Worm (Caenorhabditis elegans) whole organism, late embryonic: ENCODE results near the gene T01D1.4.

ENCODE experiments used
- C08G9.2 ChIP-seq: sonication (generic microtip); optimal IDR thresholded peaks from 2 replicates; lab custom pipeline; 2016; ENCODE audit warnings: mild to moderate bottlenecking, missing genetic modification characterization, moderate library complexity, missing compliant biosample characterization
- C38D4.7 ChIP-seq: fragments of 200-800 bp; sonication (Bioruptor generic); optimal IDR thresholded peaks from 2 replicates; lab custom pipeline; 2018; ENCODE audit warnings: mild to moderate bottlenecking, missing genetic modification characterization, moderate library complexity, missing compliant biosample characterization
- K09A11.1 ChIP-seq: sonication (generic microtip); optimal IDR thresholded peaks from 2 replicates; lab custom pipeline; 2017; ENCODE audit warnings: antibody characterized with exemption, mild to moderate bottlenecking, missing genetic modification characterization, missing compliant biosample characterization; ENCODE audit not compliant: insufficient read depth
- Y22D7AL.16 ChIP-seq: sonication (generic microtip); optimal IDR thresholded peaks from 2 replicates; lab custom pipeline; 2016; ENCODE audit warnings: missing genetic modification characterization, missing compliant biosample characterization
- ahr-1 ChIP-seq: sonication (generic microtip); optimal IDR thresholded peaks from 2 replicates; lab custom pipeline; 2016; ENCODE audit warnings: missing genetic modification characterization, missing compliant biosample characterization
- ama-1 ChIP-seq: fragments of 150-350 bp; optimal IDR thresholded peaks from 2 replicates; lab custom pipeline; 2014
- ceh-14 ChIP-seq: sonication (generic microtip); optimal IDR thresholded peaks from 2 replicates; lab custom pipeline; 2016; ENCODE audit warnings: missing genotype, missing genetic modification characterization, missing compliant biosample characterization
- ceh-19 ChIP-seq: fragments of 200-800 bp; sonication (Bioruptor generic); optimal IDR thresholded peaks from 2 replicates; lab custom pipeline; 2018; ENCODE audit warnings: mild to moderate bottlenecking, missing genetic modification characterization, missing compliant biosample characterization
- ceh-2 ChIP-seq: sonication (generic microtip); optimal IDR thresholded peaks from 2 replicates; lab custom pipeline; 2016; ENCODE audit warnings: missing genotype, missing genetic modification characterization, missing compliant biosample characterization
- ceh-22 ChIP-seq: sonication (generic microtip); optimal IDR thresholded peaks from 2 replicates; lab custom pipeline; 2017; ENCODE audit warnings: missing biosample characterization, missing genetic modification characterization
- ceh-24 ChIP-seq: sonication (generic microtip); optimal IDR thresholded peaks from 2 replicates; lab custom pipeline; 2016; ENCODE audit warnings: mild to moderate bottlenecking, missing genetic modification characterization, missing compliant biosample characterization
- ceh-30 ChIP-seq: fragments of 150-350 bp; optimal IDR thresholded peaks from 2 replicates; lab custom pipeline; 2014; ENCODE audit warnings: missing biosample characterization, missing genetic modification characterization
- ceh-45 ChIP-seq: fragments of 200-800 bp; sonication (Bioruptor generic); IDR thresholded peaks from 2 replicates; pipeline ENCODE4 v1.3.6; 2022; ENCODE audit warnings: missing genetic modification reagents, missing genetic modification characterization, missing compliant biosample characterization
- ceh-48 ChIP-seq: sonication (generic microtip); optimal IDR thresholded peaks from 2 replicates; lab custom pipeline; 2016; ENCODE audit warnings: missing genetic modification characterization, inconsistent platforms, missing compliant biosample characterization
- ceh-6 ChIP-seq: fragments of 200-800 bp; sonication (Bioruptor generic); optimal IDR thresholded peaks from 2 replicates; lab custom pipeline; 2018; ENCODE audit warnings: mild to moderate bottlenecking, missing genetic modification characterization, missing compliant biosample characterization
- ceh-9 ChIP-seq: sonication (generic microtip); optimal IDR thresholded peaks from 2 replicates; lab custom pipeline; 2016; ENCODE audit warnings: mild to moderate bottlenecking, missing genetic modification characterization, inconsistent platforms, missing compliant biosample characterization
- che-1 ChIP-seq: sonication (generic microtip); optimal IDR thresholded peaks from 2 replicates; lab custom pipeline; 2016; ENCODE audit warnings: mild to moderate bottlenecking, missing genetic modification characterization, missing compliant biosample characterization
- dve-1 ChIP-seq: sonication (generic microtip); optimal IDR thresholded peaks from 2 replicates; lab custom pipeline; 2017; ENCODE audit warnings: antibody characterized with exemption, mild to moderate bottlenecking, missing genetic modification characterization, missing compliant biosample characterization
- elt-2 ChIP-seq: sonication (generic microtip); optimal IDR thresholded peaks from 2 replicates; lab custom pipeline; 2016; ENCODE audit warnings: missing genetic modification reagents, missing genetic modification characterization, missing compliant biosample characterization
- elt-4 ChIP-seq: sonication (generic microtip); optimal IDR thresholded peaks from 2 replicates; lab custom pipeline; 2016; ENCODE audit warnings: missing genetic modification characterization, missing compliant biosample characterization
- ets-4 ChIP-seq: sonication (generic microtip); optimal IDR thresholded peaks from 2 replicates; lab custom pipeline; 2016; ENCODE audit warnings: missing genetic modification characterization, missing compliant biosample characterization
- eyg-1 ChIP-seq: sonication (generic microtip); optimal IDR thresholded peaks from 2 replicates; lab custom pipeline; 2016; ENCODE audit warnings: missing genotype, missing genetic modification characterization, missing compliant biosample characterization
- fax-1 ChIP-seq: sonication (generic microtip); optimal IDR thresholded peaks from 2 replicates; lab custom pipeline; 2016; ENCODE audit warnings: missing genotype, missing genetic modification characterization, missing compliant biosample characterization
- fkh-10 ChIP-seq: fragments of 150-350 bp; optimal IDR thresholded peaks from 2 replicates; lab custom pipeline; 2014; ENCODE audit warnings: missing biosample characterization, missing genetic modification reagents, missing genetic modification characterization
- gmeb-2 ChIP-seq: sonication (generic microtip); optimal IDR thresholded peaks from 2 replicates; lab custom pipeline; 2016; ENCODE audit warnings: missing genetic modification characterization, inconsistent platforms, missing compliant biosample characterization
- hlh-13 ChIP-seq: fragments of 200-800 bp; sonication (Bioruptor generic); optimal IDR thresholded peaks from 2 replicates; lab custom pipeline; 2018; ENCODE audit warnings: mild to moderate bottlenecking, missing genetic modification characterization, missing compliant biosample characterization
- hlh-30 ChIP-seq: sonication (generic microtip); optimal IDR thresholded peaks from 2 replicates; lab custom pipeline; 2017; ENCODE audit warnings: antibody characterized with exemption, missing genetic modification characterization, missing compliant biosample characterization; ENCODE audit not compliant: insufficient read depth
- hlh-8 ChIP-seq: sonication (generic microtip); optimal IDR thresholded peaks from 2 replicates; lab custom pipeline; 2016; ENCODE audit warnings: missing genotype, missing genetic modification characterization, missing compliant biosample characterization
- lim-6 ChIP-seq: sonication (generic microtip); optimal IDR thresholded peaks from 2 replicates; lab custom pipeline; 2016; ENCODE audit warnings: missing genetic modification characterization, missing compliant biosample characterization
- lin-11 ChIP-seq: fragments of 200-800 bp; sonication (Bioruptor generic); optimal IDR thresholded peaks from 2 replicates; lab custom pipeline; 2018; ENCODE audit warnings: mild to moderate bottlenecking, missing genetic modification characterization, missing compliant biosample characterization
- madf-2 ChIP-seq: sonication (generic microtip); optimal IDR thresholded peaks from 2 replicates; lab custom pipeline; 2017; ENCODE audit warnings: missing genetic modification characterization, missing compliant biosample characterization
- mec-3 ChIP-seq: sonication (generic microtip); optimal IDR thresholded peaks from 2 replicates; lab custom pipeline; 2016; ENCODE audit warnings: borderline replicate concordance, missing genetic modification characterization, missing compliant biosample characterization
- nfya-1 ChIP-seq: sonication (generic microtip); optimal IDR thresholded peaks from 2 replicates; lab custom pipeline; 2017; ENCODE audit warnings: missing genetic modification characterization, mild to moderate bottlenecking, missing compliant biosample characterization, antibody characterized with exemption, moderate library complexity
- nhr-11 ChIP-seq: fragments of 150-350 bp; optimal IDR thresholded peaks from 2 replicates; lab custom pipeline; 2014; ENCODE audit warnings: missing biosample characterization, missing genetic modification characterization
- nhr-232 ChIP-seq: sonication (generic microtip); optimal IDR thresholded peaks from 2 replicates; lab custom pipeline; 2016; ENCODE audit warnings: missing genetic modification characterization, missing compliant biosample characterization
- npax-4 ChIP-seq: sonication (generic microtip); optimal IDR thresholded peaks from 2 replicates; lab custom pipeline; 2016; ENCODE audit warnings: missing genetic modification characterization, missing compliant biosample characterization
- pag-3 ChIP-seq: sonication (generic microtip); optimal IDR thresholded peaks from 2 replicates; lab custom pipeline; 2016; ENCODE audit warnings: missing compliant biosample characterization, missing genetic modification characterization, borderline replicate concordance
- pat-9 ChIP-seq: fragments of 200-800 bp; sonication (Bioruptor generic); optimal IDR thresholded peaks from 2 replicates; lab custom pipeline; 2018; ENCODE audit warnings: mild to moderate bottlenecking, missing genetic modification characterization, moderate library complexity, missing compliant biosample characterization
- pax-1 ChIP-seq: fragments of 150-350 bp; optimal IDR thresholded peaks from 2 replicates; lab custom pipeline; 2014; ENCODE audit warnings: missing biosample characterization, missing genetic modification characterization
- pha-4 ChIP-seq: fragments of 150-350 bp; optimal IDR thresholded peaks from 2 replicates; lab custom pipeline; 2018; ENCODE audit warnings: missing biosample characterization, missing genetic modification reagents, missing genetic modification characterization
- pqm-1 ChIP-seq: sonication (generic microtip); optimal IDR thresholded peaks from 2 replicates; lab custom pipeline; 2016; ENCODE audit warnings: missing genetic modification characterization, missing compliant biosample characterization
- pros-1 ChIP-seq: fragments of 150-350 bp; optimal IDR thresholded peaks from 2 replicates; lab custom pipeline; 2014; ENCODE audit warnings: missing biosample characterization, missing genetic modification reagents, missing genetic modification characterization
- ref-2 ChIP-seq: sonication (generic microtip); optimal IDR thresholded peaks from 2 replicates; lab custom pipeline; 2016; ENCODE audit warnings: missing genetic modification characterization, missing compliant biosample characterization
- rnt-1 ChIP-seq: sonication (generic microtip); optimal IDR thresholded peaks from 2 replicates; lab custom pipeline; 2016; ENCODE audit warnings: missing genetic modification characterization, missing compliant biosample characterization
- sdc-2 ChIP-seq: sonication (generic microtip); optimal IDR thresholded peaks from 2 replicates; lab custom pipeline; 2016; ENCODE audit warnings: missing genotype, missing genetic modification characterization, missing compliant biosample characterization
- sox-2 ChIP-seq: fragments of 200-800 bp; sonication (Bioruptor generic); IDR thresholded peaks from 2 replicates; pipeline ENCODE4 v1.3.6; 2022; ENCODE audit warnings: missing genetic modification reagents, missing genetic modification characterization, missing compliant biosample characterization
- sox-4 ChIP-seq: sonication (generic microtip); optimal IDR thresholded peaks from 2 replicates; lab custom pipeline; 2017; ENCODE audit warnings: mild to moderate bottlenecking, missing genetic modification characterization, inconsistent platforms, missing compliant biosample characterization
- syd-9 ChIP-seq: sonication (generic microtip); optimal IDR thresholded peaks from 2 replicates; lab custom pipeline; 2016; ENCODE audit warnings: mild to moderate bottlenecking, missing genetic modification characterization, moderate library complexity, missing compliant biosample characterization
- tbx-2 ChIP-seq: sonication (generic microtip); optimal IDR thresholded peaks from 2 replicates; lab custom pipeline; 2016; ENCODE audit warnings: missing genetic modification characterization, missing compliant biosample characterization
- tbx-7 ChIP-seq: sonication (generic microtip); optimal IDR thresholded peaks from 2 replicates; lab custom pipeline; 2016; ENCODE audit warnings: missing genotype, missing genetic modification characterization, missing compliant biosample characterization
- ttx-3 ChIP-seq: sonication (generic microtip); optimal IDR thresholded peaks from 2 replicates; lab custom pipeline; 2016; ENCODE audit warnings: missing genetic modification reagents, missing genetic modification characterization, missing compliant biosample characterization
- unc-42 ChIP-seq: sonication (generic microtip); optimal IDR thresholded peaks from 2 replicates; lab custom pipeline; 2016; ENCODE audit warnings: missing genotype, missing genetic modification characterization, missing compliant biosample characterization
- unc-86 ChIP-seq: sonication (generic microtip); optimal IDR thresholded peaks from 2 replicates; lab custom pipeline; 2016; ENCODE audit warnings: missing genetic modification characterization, missing compliant biosample characterization
- zip-5 ChIP-seq: sonication (generic microtip); optimal IDR thresholded peaks from 2 replicates; lab custom pipeline; 2016; ENCODE audit warnings: missing genetic modification characterization, missing compliant biosample characterization
- ztf-16 ChIP-seq: sonication (generic microtip); optimal IDR thresholded peaks from 2 replicates; lab custom pipeline; 2017; ENCODE audit warnings: missing genetic modification characterization, missing compliant biosample characterization

Gene T01D1.4

DNA sequence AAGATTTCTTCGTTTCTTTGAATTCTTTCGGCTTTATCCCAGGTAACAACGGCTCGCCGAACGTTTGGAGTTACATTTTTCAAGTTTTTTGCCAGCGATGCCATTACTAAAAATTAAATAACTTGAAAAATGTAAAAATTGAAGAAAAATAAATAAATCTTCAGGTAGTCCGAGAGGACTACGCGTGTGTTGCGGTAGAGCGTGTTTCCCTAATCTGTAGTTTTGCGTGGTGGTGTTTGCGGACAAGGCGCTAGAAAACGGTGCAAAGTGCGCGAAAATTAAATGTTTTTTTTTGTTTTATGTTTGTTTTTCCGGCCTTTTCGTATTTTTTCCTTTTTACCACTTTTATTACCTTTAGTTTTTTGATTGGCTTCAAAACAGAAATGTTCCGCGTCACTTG is 23.0 kb downstream of the T01D1.4 start, which contains the start of gene mrpl-28:
Gene mrpl-28 (minus strand): TSS at position 106 of the 400 bp plus-strand sequence.
- TF ChIP-seq rnt-1 (tag; lab: Kevin White, UChicago) = no peak
- peak; percentile 43 for TF ChIP-seq pqm-1 (tag; lab: Kevin White, UChicago)
- TF ChIP-seq ahr-1 (tag; lab: Kevin White, UChicago) = no peak
- no peak for TF ChIP-seq ztf-16 (tag; lab: Kevin White, UChicago)
- no peak for TF ChIP-seq ceh-24 (tag; lab: Kevin White, UChicago)
- no peak for TF ChIP-seq sox-4 (tag; lab: Kevin White, UChicago)
- no peak for TF ChIP-seq K09A11.1 (tag; lab: Kevin White, UChicago)
- no peak for TF ChIP-seq mec-3 (tag; lab: Kevin White, UChicago)
- TF ChIP-seq nhr-232 (tag; lab: Kevin White, UChicago) = no peak
- TF ChIP-seq C08G9.2 (tag; lab: Kevin White, UChicago) = peak; percentile 46
- no peak for TF ChIP-seq pros-1 (tag; lab: Kevin White, UChicago)
- no peak for TF ChIP-seq sox-2
- peak; percentile 71 for TF ChIP-seq pax-1 (tag; lab: Kevin White, UChicago)
- TF ChIP-seq hlh-13 (GFP tag; lab: Kevin White, UChicago) = no peak
- TF ChIP-seq ceh-9 = no peak
- TF ChIP-seq tbx-2 (tag; lab: Kevin White, UChicago) = peak; percentile 40
- TF ChIP-seq pag-3 (tag; lab: Kevin White, UChicago) = no peak
- TF ChIP-seq ceh-30 (tag; lab: Kevin White, UChicago) = no peak
- no peak for TF ChIP-seq nhr-11 (tag; lab: Kevin White, UChicago)
- no peak for TF ChIP-seq pat-9 (tag; lab: Kevin White, UChicago)
- TF ChIP-seq ceh-48 (tag; lab: Kevin White, UChicago) = no peak
- no peak for TF ChIP-seq ceh-6 (GFP tag; lab: Kevin White, UChicago)
- peak; percentile 63 for TF ChIP-seq elt-2 (tag; lab: Kevin White, UChicago)
- TF ChIP-seq ref-2 (tag; lab: Kevin White, UChicago) = no peak
- TF ChIP-seq elt-4 (tag; lab: Kevin White, UChicago) = no peak
- TF ChIP-seq ceh-2 (tag; lab: Kevin White, UChicago) = no peak
- TF ChIP-seq gmeb-2 (tag; lab: Kevin White, UChicago) = no peak
- peak; percentile 69 for TF ChIP-seq unc-42 (tag; lab: Kevin White, UChicago)
- TF ChIP-seq dve-1 = peak; percentile 57
- TF ChIP-seq ets-4 (tag; lab: Kevin White, UChicago) = peak; percentile 50
- TF ChIP-seq eyg-1 (tag; lab: Kevin White, UChicago) = no peak
- TF ChIP-seq ceh-14 (tag; lab: Kevin White, UChicago) = no peak
- TF ChIP-seq fkh-10 (GFP tag; lab: Kevin White, UChicago) = no peak
- TF ChIP-seq hlh-30 = no peak
- TF ChIP-seq ttx-3 (tag; lab: Kevin White, UChicago) = no peak
- TF ChIP-seq C38D4.7 (GFP tag; lab: Kevin White, UChicago) = no peak
- TF ChIP-seq hlh-8 (tag; lab: Kevin White, UChicago) = no peak
- TF ChIP-seq madf-2 (tag; lab: Kevin White, UChicago) = no peak
- no peak for TF ChIP-seq unc-86 (tag; lab: Kevin White, UChicago)
- no peak for TF ChIP-seq ama-1 (lab: Kevin White, UChicago)
- TF ChIP-seq ceh-22 (tag; lab: Kevin White, UChicago) = no peak
- no peak for TF ChIP-seq npax-4 (tag; lab: Kevin White, UChicago)
- TF ChIP-seq ceh-19 (GFP tag; lab: Kevin White, UChicago) = no peak
- TF ChIP-seq sdc-2 (tag; lab: Kevin White, UChicago) = no peak
- peak; percentile 66 for TF ChIP-seq nfya-1 (tag; lab: Kevin White, UChicago)
- no peak for TF ChIP-seq ceh-45
- TF ChIP-seq lim-6 = no peak
- no peak for TF ChIP-seq Y22D7AL.16 (tag; lab: Kevin White, UChicago)
- no peak for TF ChIP-seq fax-1 (tag; lab: Kevin White, UChicago)
- TF ChIP-seq zip-5 = no peak
- no peak for TF ChIP-seq tbx-7 (tag; lab: Kevin White, UChicago)
- TF ChIP-seq lin-11 = no peak
- TF ChIP-seq che-1 (tag; lab: Kevin White, UChicago) = no peak
- TF ChIP-seq syd-9 (tag; lab: Kevin White, UChicago) = no peak
- no peak for TF ChIP-seq pha-4 (tag; lab: Kevin White, UChicago)
